Worm (Caenorhabditis elegans): Measurements from ENCODE around the gene hex-2.

The hex-2 gene

ce11 chrV:5696177-5696576 is 41.9 kb downstream of the hex-2 start:
- TF ChIP-seq ztf-29 (GFP tag; IDR thresholded peaks at IDR 0.05), result no peak
- no peak for TF ChIP-seq med-1 (GFP tag; optimal IDR thresholded peaks at IDR 0.05; ENCODE audit: insufficient read depth)
- TF ChIP-seq T22C8.4 (GFP tag; IDR thresholded peaks at IDR 0.05), result no peak
- TF ChIP-seq flt-1 (GFP tag; IDR thresholded peaks at IDR 0.05), result no peak
- TF ChIP-seq cog-1 (tag; optimal IDR thresholded peaks at IDR 0.05), result no peak
- TF ChIP-seq ztf-23 (GFP tag; IDR thresholded peaks at IDR 0.05), result no peak

ce11 chrV:5697581-5697980 is 43.3 kb downstream of the hex-2 start:
- no peak for TF ChIP-seq ref-1 (GFP tag; conservative IDR thresholded peaks at IDR 0.05)
- TF ChIP-seq ztf-23 (GFP tag; IDR thresholded peaks at IDR 0.05), result no peak
- no peak for TF ChIP-seq flt-1 (GFP tag; IDR thresholded peaks at IDR 0.05)
- no peak for TF ChIP-seq klf-2 (GFP tag; conservative IDR thresholded peaks at IDR 0.05)
- no peak for TF ChIP-seq T22C8.4 (GFP tag; IDR thresholded peaks at IDR 0.05)
- TF ChIP-seq med-1 (GFP tag; optimal IDR thresholded peaks at IDR 0.05; ENCODE audit: insufficient read depth), result no peak
- TF ChIP-seq ztf-29 (GFP tag; IDR thresholded peaks at IDR 0.05), result no peak
- no peak for TF ChIP-seq cog-1 (tag; optimal IDR thresholded peaks at IDR 0.05)
- no peak for TF ChIP-seq tab-1 (GFP tag; IDR thresholded peaks at IDR 0.05)

- TF ChIP-seq T22C8.4 (GFP tag; IDR thresholded peaks at IDR 0.05) (no peak), flt-1 (GFP tag; IDR thresholded peaks at IDR 0.05) (no peak), cog-1 (tag; optimal IDR thresholded peaks at IDR 0.05) (no peak), klf-2 (GFP tag; conservative IDR thresholded peaks at IDR 0.05) (no peak), med-1 (GFP tag; optimal IDR thresholded peaks at IDR 0.05; ENCODE audit: insufficient read depth) (no peak), tab-1 (GFP tag; IDR thresholded peaks at IDR 0.05) (no peak), ref-1 (GFP tag; conservative IDR thresholded peaks at IDR 0.05) (no peak), ztf-23 (GFP tag; IDR thresholded peaks at IDR 0.05) (no peak), ztf-29 (GFP tag; IDR thresholded peaks at IDR 0.05) (no peak)
Measured at ce11 chrV:5699835-5700441, 45.7 kb downstream of the hex-2 start, which contains the start of gene clec-1. clec-1 (plus strand) TSS chrV:5700154.

ce11 chrV:5701106-5701505 is 46.9 kb downstream of the hex-2 start:
- TF ChIP-seq ref-1 (GFP tag; conservative IDR thresholded peaks at IDR 0.05) (no peak), flt-1 (GFP tag; IDR thresholded peaks at IDR 0.05) (no peak), ztf-23 (GFP tag; IDR thresholded peaks at IDR 0.05) (no peak), cog-1 (tag; optimal IDR thresholded peaks at IDR 0.05) (no peak), tab-1 (GFP tag; IDR thresholded peaks at IDR 0.05) (no peak), med-1 (GFP tag; optimal IDR thresholded peaks at IDR 0.05; ENCODE audit: insufficient read depth) (no peak), klf-2 (GFP tag; conservative IDR thresholded peaks at IDR 0.05) (no peak), ztf-29 (GFP tag; IDR thresholded peaks at IDR 0.05) (no peak), T22C8.4 (GFP tag; IDR thresholded peaks at IDR 0.05) (no peak)

ce11 chrV:5704467-5704866 is 50.2 kb downstream of the hex-2 start:
- TF ChIP-seq med-1 (GFP tag; optimal IDR thresholded peaks at IDR 0.05; ENCODE audit: insufficient read depth), result no peak
- TF ChIP-seq ztf-23 (GFP tag; IDR thresholded peaks at IDR 0.05), result no peak
- TF ChIP-seq ref-1 (GFP tag; conservative IDR thresholded peaks at IDR 0.05), result no peak
- no peak for TF ChIP-seq T22C8.4 (GFP tag; IDR thresholded peaks at IDR 0.05)
- TF ChIP-seq flt-1 (GFP tag; IDR thresholded peaks at IDR 0.05), result no peak
- no peak for TF ChIP-seq ztf-29 (GFP tag; IDR thresholded peaks at IDR 0.05)
- no peak for TF ChIP-seq cog-1 (tag; optimal IDR thresholded peaks at IDR 0.05)
- no peak for TF ChIP-seq klf-2 (GFP tag; conservative IDR thresholded peaks at IDR 0.05)
- no peak for TF ChIP-seq tab-1 (GFP tag; IDR thresholded peaks at IDR 0.05)

ce11 chrV:5705510-5705909 is 51.3 kb downstream of the hex-2 start, which contains the start of gene peli-1:
peli-1 (plus strand) TSS chrV:5705810.
- no peak for TF ChIP-seq T22C8.4 (GFP tag; IDR thresholded peaks at IDR 0.05)
- TF ChIP-seq flt-1 (GFP tag; IDR thresholded peaks at IDR 0.05), result no peak
- TF ChIP-seq ztf-29 (GFP tag; IDR thresholded peaks at IDR 0.05), result no peak
- no peak for TF ChIP-seq tab-1 (GFP tag; IDR thresholded peaks at IDR 0.05)
- no peak for TF ChIP-seq klf-2 (GFP tag; conservative IDR thresholded peaks at IDR 0.05)
- TF ChIP-seq cog-1 (tag; optimal IDR thresholded peaks at IDR 0.05), result no peak
- no peak for TF ChIP-seq ztf-23 (GFP tag; IDR thresholded peaks at IDR 0.05)
- TF ChIP-seq ref-1 (GFP tag; conservative IDR thresholded peaks at IDR 0.05), result no peak
- no peak for TF ChIP-seq med-1 (GFP tag; optimal IDR thresholded peaks at IDR 0.05; ENCODE audit: insufficient read depth)

Measured in whole organism, midembryonic.